Worm (Caenorhabditis elegans) whole organism, L4/young adult: ENCODE measurements around the gene sas-5.

ENCODE experiments used
- W03F9.2 ChIP-seq: fragments of 150-350 bp; optimal IDR thresholded peaks from 2 replicates; lab custom pipeline; 2014; ENCODE audit warnings: missing biosample characterization, missing genetic modification characterization
- dao-5 ChIP-seq: sonication (generic microtip); optimal IDR thresholded peaks from 2 replicates; lab custom pipeline; 2016; ENCODE audit warnings: missing genotype, missing genetic modification characterization, moderate library complexity, missing compliant biosample characterization
- him-1 ChIP-seq: sonication (generic microtip); optimal IDR thresholded peaks from 2 replicates; lab custom pipeline; 2016; ENCODE audit warnings: missing genotype, missing genetic modification reagents, missing genetic modification characterization, missing compliant biosample characterization

Gene sas-5

DNA sequence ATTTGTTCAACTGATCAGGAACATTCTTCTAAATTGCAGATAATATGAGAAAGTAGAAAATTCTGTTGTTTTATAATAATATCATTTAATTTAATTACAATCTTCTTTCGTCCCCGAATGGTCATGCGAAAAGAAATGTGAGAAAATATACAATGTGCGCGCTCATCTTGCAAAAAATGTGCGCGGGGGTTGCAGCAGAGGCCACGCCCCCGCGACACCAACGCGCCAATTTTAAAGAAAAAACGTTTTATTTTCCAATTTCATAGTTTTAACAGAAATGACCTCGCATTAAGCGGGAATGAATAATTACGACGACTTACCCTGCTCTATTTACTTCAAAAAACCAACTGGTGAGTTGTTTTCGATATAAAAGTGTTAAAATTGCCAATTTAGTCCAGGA lies at the start of gene sas-5:
Gene sas-5, plus strand, starts transcription at position 257 of the 400 bp plus-strand sequence.
- TF ChIP-seq W03F9.2 (tag; lab: Kevin White, UChicago) (peak; percentile 34), dao-5 (no peak)

DNA sequence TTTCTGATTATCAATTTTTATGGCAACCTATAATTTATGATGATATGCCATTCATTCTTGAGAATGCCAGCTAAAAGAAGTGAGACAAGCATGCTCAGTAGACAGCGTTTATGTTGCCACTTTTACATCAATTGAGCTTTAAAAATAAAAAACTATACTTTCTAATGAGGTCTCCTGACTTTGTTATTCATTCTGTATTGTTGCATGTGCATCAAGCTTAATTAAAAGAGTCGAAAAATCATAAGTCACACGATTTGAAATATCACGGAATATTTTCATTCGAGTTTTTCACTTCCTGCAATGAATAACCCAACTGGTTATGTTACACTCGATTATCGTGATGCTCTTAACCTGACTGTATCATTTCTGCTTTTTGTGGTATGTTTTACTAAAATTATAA lies 47.9 kb upstream of the sas-5 start, which contains the start of gene srx-86:
Gene srx-86, plus strand, starts transcription at position 301 of the 400 bp plus-strand sequence.
- TF ChIP-seq W03F9.2 (tag; lab: Kevin White, UChicago) (no peak), him-1 (tag; lab: Kevin White, UChicago) (no peak), dao-5 (no peak)

DNA sequence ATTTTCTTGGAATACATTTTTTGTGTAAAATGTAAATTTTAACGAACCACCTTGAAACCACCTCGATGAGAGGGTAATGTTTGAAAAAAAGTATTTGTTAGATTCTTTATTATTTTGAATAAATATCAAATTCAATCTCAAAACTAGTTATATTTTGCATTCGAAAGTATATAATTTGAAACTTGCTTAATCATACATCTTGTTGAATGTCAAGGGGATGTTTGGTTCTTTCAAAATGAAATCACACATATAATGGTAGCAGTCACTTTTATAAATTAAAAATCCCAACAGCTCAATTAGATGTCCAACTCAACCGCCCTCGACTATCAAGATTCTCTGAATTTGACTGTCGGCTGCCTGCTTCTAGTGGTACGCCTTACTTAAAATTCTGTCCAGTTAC lies 46.0 kb upstream of the sas-5 start, which contains the start of gene srx-87:
Gene srx-87, plus strand, starts transcription at position 301 of the 400 bp plus-strand sequence.
- no peak for TF ChIP-seq W03F9.2 (tag; lab: Kevin White, UChicago)

DNA sequence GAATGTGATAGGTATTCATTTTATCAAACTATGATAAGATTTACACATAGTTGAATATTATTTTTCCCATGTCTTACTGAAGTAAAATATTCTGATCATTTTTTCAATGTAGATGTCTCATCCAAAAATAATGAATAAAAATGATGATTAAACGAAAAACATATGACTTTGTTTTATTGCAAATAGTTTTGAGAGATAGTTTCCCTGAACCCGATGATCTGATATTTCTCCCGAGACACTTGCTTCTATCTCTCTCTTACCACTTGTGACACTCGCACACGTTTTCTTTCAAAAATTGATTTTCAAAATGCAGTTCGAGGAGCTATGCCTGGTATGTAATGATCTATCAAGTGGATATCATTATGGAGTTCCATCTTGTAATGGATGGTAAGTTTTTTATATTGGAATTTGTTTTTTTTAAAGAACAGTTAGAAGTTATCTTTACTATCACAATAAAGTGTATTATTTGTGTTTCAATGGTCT lies 40.3 kb upstream of the sas-5 start, which contains the start of the genes nhr-101 and pms-2:
Gene nhr-101, plus strand, starts transcription at position 308 of the 483 bp plus-strand sequence.
Gene pms-2, minus strand, starts transcription at position 433 of the 483 bp plus-strand sequence.
- TF ChIP-seq dao-5 (no peak), W03F9.2 (tag; lab: Kevin White, UChicago) (no peak), him-1 (tag; lab: Kevin White, UChicago) (no peak)

DNA sequence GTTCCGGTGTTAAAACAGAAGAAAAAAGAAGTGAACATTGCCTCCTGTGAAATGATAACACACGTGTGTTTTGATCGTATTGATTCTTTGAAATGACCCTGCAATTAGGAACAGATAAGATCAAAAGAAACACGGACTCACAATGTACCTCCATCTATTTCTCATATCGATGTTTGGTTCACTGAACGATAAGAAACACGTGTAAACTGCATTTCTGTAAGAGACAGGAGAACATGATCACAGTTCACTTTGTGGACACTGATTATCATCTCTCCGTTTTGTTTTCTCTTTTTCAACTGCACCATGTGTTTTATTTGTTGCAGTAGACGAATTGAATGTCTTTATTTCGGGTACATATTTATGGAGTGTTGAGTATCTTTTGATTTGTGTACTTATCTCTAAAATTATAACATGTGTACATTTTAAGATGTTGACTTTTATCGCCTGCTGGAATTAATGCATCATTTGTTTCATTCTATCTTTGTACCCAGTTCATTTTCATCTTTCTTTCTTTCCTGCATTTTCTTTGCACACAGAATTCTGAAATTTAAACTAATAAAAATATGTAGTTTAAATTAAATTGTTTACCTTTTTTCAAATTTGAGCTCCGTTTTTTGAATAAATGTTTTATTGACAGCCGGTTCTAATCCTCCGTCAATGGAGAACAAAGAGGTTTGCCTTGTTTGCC lies 37.6 kb upstream of the sas-5 start, which contains the start of the genes H12C20.7 and nhr-68:
Gene H12C20.7, minus strand, starts transcription at position 188 of the 688 bp plus-strand sequence.
Gene nhr-68, plus strand, starts transcription at position 638 of the 688 bp plus-strand sequence.
- TF ChIP-seq W03F9.2 (tag; lab: Kevin White, UChicago) (peak; percentile 60), him-1 (tag; lab: Kevin White, UChicago) (no peak)

DNA sequence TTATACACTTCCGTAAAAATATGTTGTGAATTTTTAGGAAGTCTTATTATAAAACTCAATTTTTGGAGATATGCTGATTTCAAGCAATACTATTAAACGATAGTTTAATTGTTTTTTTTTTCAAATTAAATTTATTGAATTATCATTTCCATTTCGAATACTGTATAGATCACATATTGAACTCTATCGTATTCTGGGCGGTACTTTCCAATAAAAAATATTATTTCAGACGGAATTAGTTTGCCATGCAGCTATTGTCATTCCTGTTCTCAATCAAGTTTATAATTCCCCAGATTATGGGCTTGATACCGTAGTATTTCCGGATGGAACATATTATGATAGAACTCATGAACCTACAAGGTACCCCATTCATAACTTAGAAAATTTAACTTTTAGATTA lies 36.0 kb upstream of the sas-5 start:
- TF ChIP-seq him-1 (tag; lab: Kevin White, UChicago), result no peak
- TF ChIP-seq W03F9.2 (tag; lab: Kevin White, UChicago), result no peak
- no peak for TF ChIP-seq dao-5

DNA sequence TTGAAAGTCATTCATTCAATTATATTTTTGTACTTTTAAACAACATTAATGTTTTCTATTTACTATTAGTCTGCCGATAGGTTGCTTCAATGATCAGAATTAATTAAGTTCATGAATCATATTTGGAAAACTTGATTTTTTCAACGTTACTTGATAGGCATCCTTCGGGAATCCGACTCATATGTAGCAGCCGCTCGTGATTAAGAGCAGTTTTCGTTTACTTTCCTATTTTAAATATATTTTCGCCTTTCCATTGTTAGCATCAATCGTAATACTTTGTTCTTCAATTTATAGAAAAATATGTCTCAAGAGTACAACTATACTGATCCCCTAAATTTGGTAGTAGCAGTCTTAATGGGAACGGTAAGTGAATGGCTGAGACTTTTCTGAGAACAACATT lies 29.7 kb upstream of the sas-5 start, which contains the start of gene srx-90:
Gene srx-90, plus strand, starts transcription at position 301 of the 400 bp plus-strand sequence.
- TF ChIP-seq dao-5 (no peak), him-1 (tag; lab: Kevin White, UChicago) (no peak), W03F9.2 (tag; lab: Kevin White, UChicago) (no peak)

DNA sequence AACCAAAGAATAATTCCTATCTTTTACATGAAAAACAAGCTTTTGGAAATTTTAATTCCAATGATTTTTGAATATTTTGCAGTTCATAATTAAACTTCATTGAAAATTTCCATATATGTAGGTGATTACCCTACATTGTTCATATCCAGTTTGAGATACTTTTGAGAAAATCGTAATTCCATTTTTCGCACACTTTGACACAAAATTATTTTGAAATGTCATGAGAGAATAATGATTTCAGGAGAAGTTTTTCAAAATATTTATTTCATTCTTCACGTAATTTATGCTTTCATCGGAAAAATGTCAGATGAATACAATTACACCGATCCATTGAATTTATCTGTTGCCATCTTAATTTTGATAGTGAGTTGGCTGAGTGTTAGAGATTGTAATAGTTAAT lies 27.3 kb upstream of the sas-5 start, which contains the start of gene srx-88:
Gene srx-88, plus strand, starts transcription at position 301 of the 400 bp plus-strand sequence.
- no peak for TF ChIP-seq W03F9.2 (tag; lab: Kevin White, UChicago)
- no peak for TF ChIP-seq dao-5
- no peak for TF ChIP-seq him-1 (tag; lab: Kevin White, UChicago)

DNA sequence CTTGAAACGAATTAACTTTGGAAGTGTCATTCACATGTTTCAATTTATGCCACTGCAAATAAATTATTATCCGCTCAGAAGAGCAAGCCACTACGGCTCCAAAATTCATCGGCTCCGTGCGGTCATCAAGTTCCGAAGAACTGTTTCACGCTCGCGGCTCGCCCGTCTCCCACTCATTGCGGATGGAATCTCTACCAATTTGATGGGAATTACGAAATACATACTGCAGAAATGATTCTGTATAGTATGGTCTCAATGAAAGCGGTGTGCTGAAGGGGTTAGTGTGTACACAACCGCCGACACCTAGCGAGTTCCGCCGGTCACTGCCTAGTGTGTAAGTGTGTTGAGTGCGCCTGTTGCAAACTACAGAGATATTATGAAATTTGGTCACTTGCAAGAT lies 25.4 kb upstream of the sas-5 start:
- TF ChIP-seq W03F9.2 (tag; lab: Kevin White, UChicago) (no peak), him-1 (tag; lab: Kevin White, UChicago) (no peak), dao-5 (no peak)

DNA sequence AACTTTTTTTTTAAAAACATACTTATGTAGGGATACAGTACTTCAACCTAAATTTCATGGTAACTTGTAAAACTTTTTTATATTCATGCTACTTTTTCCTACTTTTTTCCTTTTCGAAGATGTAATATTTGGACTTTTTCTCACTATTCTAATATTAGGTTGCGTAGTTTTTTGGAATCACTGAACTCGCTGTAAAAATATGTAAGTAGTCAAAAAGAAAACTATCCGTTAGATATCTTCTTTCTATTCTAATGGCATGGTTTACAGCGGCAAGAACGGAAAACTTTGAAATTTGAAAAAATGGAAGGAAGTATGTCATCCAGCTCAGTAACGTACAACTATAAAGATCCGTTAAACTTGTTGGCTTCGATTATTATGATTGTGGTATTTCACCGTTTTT lies 21.1 kb upstream of the sas-5 start, which contains the start of gene srx-82:
Gene srx-82, plus strand, starts transcription at position 301 of the 400 bp plus-strand sequence.
- TF ChIP-seq him-1 (tag; lab: Kevin White, UChicago) (no peak), W03F9.2 (tag; lab: Kevin White, UChicago) (no peak), dao-5 (no peak)

DNA sequence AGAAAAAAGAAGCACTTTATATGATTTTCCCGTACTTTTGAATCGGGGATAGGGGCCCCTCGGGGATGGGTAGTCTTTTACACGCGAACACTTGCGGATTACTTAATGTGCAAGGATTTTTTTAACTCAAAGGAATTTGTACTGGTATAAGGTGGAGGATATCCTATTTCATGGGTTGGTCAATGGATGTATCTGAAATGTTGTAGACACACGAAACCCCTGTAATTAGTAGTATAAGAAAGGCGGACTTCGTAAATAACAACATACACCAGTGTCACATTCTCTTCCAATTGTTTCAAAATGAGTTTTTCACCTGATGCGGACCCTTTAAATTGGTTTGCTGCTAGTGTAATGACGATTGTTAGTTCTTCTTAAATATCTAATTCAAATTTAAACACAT lies 17.1 kb upstream of the sas-5 start, which contains the start of gene srx-80:
Gene srx-80, plus strand, starts transcription at position 301 of the 400 bp plus-strand sequence.
- no peak for TF ChIP-seq W03F9.2 (tag; lab: Kevin White, UChicago)
- no peak for TF ChIP-seq him-1 (tag; lab: Kevin White, UChicago)
- TF ChIP-seq dao-5, result no peak

DNA sequence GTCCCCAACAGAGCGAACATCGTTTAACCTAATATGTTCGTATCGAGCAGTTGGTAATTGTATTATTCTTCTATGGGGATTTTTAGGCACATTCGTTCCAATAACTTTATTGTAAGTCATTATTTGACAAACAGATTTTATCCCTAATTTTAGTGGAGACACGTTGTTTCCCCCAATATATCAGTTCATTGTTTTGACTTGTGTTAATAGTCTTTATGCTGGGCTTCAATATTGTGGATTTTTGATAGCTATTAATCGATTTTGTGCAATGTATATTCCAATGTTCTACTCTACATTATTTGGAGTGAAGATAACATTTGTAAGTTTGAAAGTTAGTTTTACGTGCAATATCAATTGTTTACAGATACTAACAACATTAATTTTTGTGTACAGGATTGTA lies 16.6 kb upstream of the sas-5 start:
- TF ChIP-seq dao-5 (no peak), him-1 (tag; lab: Kevin White, UChicago) (no peak), W03F9.2 (tag; lab: Kevin White, UChicago) (no peak)

DNA sequence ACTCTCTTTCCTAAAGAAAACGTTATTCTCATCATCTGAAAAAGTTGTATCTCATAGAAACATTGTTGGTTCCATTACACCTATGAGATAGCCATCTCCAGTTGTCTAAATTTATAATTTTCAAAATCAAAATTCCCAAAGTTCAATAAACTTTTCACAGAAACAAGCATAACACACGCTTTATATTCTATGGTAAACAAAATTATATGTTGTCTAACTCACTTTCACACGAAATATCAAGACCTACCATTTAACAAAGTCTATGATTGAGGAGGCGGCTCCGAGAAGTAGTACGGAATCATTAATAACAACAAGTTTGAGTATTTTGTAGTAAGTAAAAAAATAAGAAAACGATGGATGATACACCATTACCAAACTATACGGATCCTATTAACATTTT lies 11.7 kb upstream of the sas-5 start, which contains the start of gene srx-84:
Gene srx-84, plus strand, starts transcription at position 301 of the 400 bp plus-strand sequence.
- no peak for TF ChIP-seq dao-5
- TF ChIP-seq W03F9.2 (tag; lab: Kevin White, UChicago), result no peak
- no peak for TF ChIP-seq him-1 (tag; lab: Kevin White, UChicago)

DNA sequence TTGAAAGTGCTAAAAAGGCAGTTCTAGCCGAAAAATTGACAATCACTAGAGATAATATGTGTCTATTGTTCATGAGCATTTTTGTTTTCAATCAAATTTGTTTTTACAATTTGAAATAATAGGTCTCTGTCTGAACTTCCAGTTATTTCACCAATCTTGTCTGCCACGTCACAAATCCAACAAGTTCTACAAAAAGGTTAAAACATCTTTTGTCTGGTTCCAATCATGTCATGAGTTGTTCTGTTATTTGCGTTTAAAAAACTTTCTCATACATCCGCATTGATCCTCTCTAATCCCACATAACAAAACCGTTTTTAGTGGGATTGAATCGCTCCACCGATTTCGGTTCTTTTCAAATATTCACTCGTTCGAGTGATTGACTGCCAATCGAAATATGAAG lies 9.7 kb upstream of the sas-5 start, which contains the start of gene F35B12.9:
Gene F35B12.9, plus strand, starts transcription at position 372 of the 400 bp plus-strand sequence.
- no peak for TF ChIP-seq W03F9.2 (tag; lab: Kevin White, UChicago)
- no peak for TF ChIP-seq dao-5
- no peak for TF ChIP-seq him-1 (tag; lab: Kevin White, UChicago)
